Worm (Caenorhabditis elegans) whole organism, young adult: Measurements from ENCODE around the gene D2096.9.

ENCODE experiments used
- B0261.1 ChIP-seq: sonication (generic microtip); optimal IDR thresholded peaks from 2 replicates; lab custom pipeline; 2016; ENCODE audit warnings: mild to moderate bottlenecking, missing genetic modification characterization, moderate library complexity, missing compliant biosample characterization
- B0336.3 ChIP-seq: fragments of 200-800 bp; sonication (Bioruptor generic); IDR thresholded peaks from 2 replicates; pipeline ENCODE4 v1.3.6; 2022; ENCODE audit warnings: missing genetic modification characterization, missing compliant biosample characterization
- C06A6.2 ChIP-seq: fragments of 200-800 bp; sonication (Bioruptor generic); conservative IDR thresholded peaks from 2 replicates; pipeline ENCODE4 v1.3.6; 2022; ENCODE audit warnings: missing genetic modification characterization, missing compliant biosample characterization
- F10E7.11 ChIP-seq: sonication (generic microtip); optimal IDR thresholded peaks from 2 replicates; lab custom pipeline; 2017; ENCODE audit warnings: mild to moderate bottlenecking, missing genetic modification characterization, moderate library complexity, missing compliant biosample characterization
- F22D6.2 ChIP-seq: sonication (generic microtip); optimal IDR thresholded peaks from 2 replicates; lab custom pipeline; 2016; ENCODE audit warnings: mild to moderate bottlenecking, missing genetic modification characterization, missing compliant biosample characterization
- F52B5.7 ChIP-seq: sonication (generic microtip); optimal IDR thresholded peaks from 2 replicates; lab custom pipeline; 2016; ENCODE audit warnings: mild to moderate bottlenecking, missing genetic modification characterization, missing compliant biosample characterization
- F55B11.4 ChIP-seq: sonication (generic microtip); optimal IDR thresholded peaks from 2 replicates; lab custom pipeline; 2016; ENCODE audit warnings: missing compliant biosample characterization, missing genetic modification characterization, borderline replicate concordance; ENCODE audit not compliant: insufficient read depth
- F57C9.4 ChIP-seq: sonication (generic microtip); optimal IDR thresholded peaks from 2 replicates; lab custom pipeline; 2017; ENCODE audit warnings: mild to moderate bottlenecking, missing genetic modification characterization, missing compliant biosample characterization
- Y53F4B.3 ChIP-seq: fragments of 200-800 bp; sonication (Bioruptor generic); IDR thresholded peaks from 2 replicates; pipeline ENCODE4 v1.3.6; 2022; ENCODE audit warnings: missing genetic modification reagents, missing genetic modification characterization, missing compliant biosample characterization
- Y56A3A.18 ChIP-seq: fragments of 200-800 bp; sonication (Bioruptor generic); IDR thresholded peaks from 2 replicates; pipeline ENCODE4 v1.3.6; 2022; ENCODE audit warnings: missing genetic modification reagents, missing genetic modification characterization, missing compliant biosample characterization
- ZK185.1 ChIP-seq: sonication (generic microtip); optimal IDR thresholded peaks from 2 replicates; lab custom pipeline; 2016; ENCODE audit warnings: mild to moderate bottlenecking, missing genetic modification characterization, missing compliant biosample characterization; ENCODE audit not compliant: poor library complexity, severe bottlenecking
- aptf-3 ChIP-seq: fragments of 200-800 bp; sonication (Bioruptor generic); IDR thresholded peaks from 2 replicates; pipeline ENCODE4 v1.3.6; 2022; ENCODE audit warnings: missing genetic modification characterization, missing compliant biosample characterization
- atf-7 ChIP-seq: sonication (generic microtip); optimal IDR thresholded peaks from 2 replicates; lab custom pipeline; 2017; ENCODE audit warnings: mild to moderate bottlenecking, missing genetic modification characterization, missing compliant biosample characterization
- attf-6 ChIP-seq: fragments of 200-800 bp; sonication (Bioruptor generic); IDR thresholded peaks from 2 replicates; pipeline ENCODE4 v1.3.6; 2022; ENCODE audit warnings: missing genetic modification reagents, missing genetic modification characterization, missing compliant biosample characterization
- bed-1 ChIP-seq: fragments of 200-800 bp; sonication (Bioruptor generic); IDR thresholded peaks from 2 replicates; pipeline ENCODE4 v1.3.6; 2022; ENCODE audit warnings: missing genetic modification reagents, missing genetic modification characterization, missing compliant biosample characterization
- cebp-2 ChIP-seq: fragments of 200-800 bp; sonication (Bioruptor generic); IDR thresholded peaks from 2 replicates; pipeline ENCODE4 v1.3.6; 2022; ENCODE audit warnings: missing genetic modification characterization, missing compliant biosample characterization
- ceh-58 ChIP-seq: fragments of 200-800 bp; sonication (Bioruptor generic); IDR thresholded peaks from 2 replicates; pipeline ENCODE4 v1.3.6; 2022; ENCODE audit warnings: missing genetic modification characterization, missing compliant biosample characterization
- efl-1 ChIP-seq: fragments of 150-350 bp; optimal IDR thresholded peaks from 2 replicates; lab custom pipeline; 2014; ENCODE audit warnings: missing biosample characterization, missing genetic modification reagents, missing genetic modification characterization
- egl-44 ChIP-seq: fragments of 200-800 bp; sonication (Bioruptor generic); IDR thresholded peaks from 2 replicates; pipeline ENCODE4 v1.3.6; 2022; ENCODE audit warnings: missing genetic modification reagents, missing genetic modification characterization, missing compliant biosample characterization
- ekl-4 ChIP-seq: fragments of 200-800 bp; sonication (Bioruptor generic); IDR thresholded peaks from 2 replicates; pipeline ENCODE4 v1.3.6; 2022; ENCODE audit warnings: missing genetic modification reagents, missing genetic modification characterization, missing compliant biosample characterization
- gei-17 ChIP-seq: fragments of 200-800 bp; sonication (Bioruptor generic); optimal IDR thresholded peaks from 2 replicates; lab custom pipeline; 2018; ENCODE audit warnings: mild to moderate bottlenecking, missing genetic modification characterization, missing compliant biosample characterization
- hlh-12 ChIP-seq: sonication (generic microtip); optimal IDR thresholded peaks from 2 replicates; lab custom pipeline; 2016; ENCODE audit warnings: missing genetic modification characterization, missing compliant biosample characterization
- hmg-1.2 ChIP-seq: fragments of 200-800 bp; sonication (Bioruptor generic); IDR thresholded peaks from 2 replicates; pipeline ENCODE4 v1.3.6; 2022; ENCODE audit warnings: missing genetic modification reagents, missing genetic modification characterization, missing compliant biosample characterization
- let-526 ChIP-seq: fragments of 200-800 bp; sonication (Bioruptor generic); IDR thresholded peaks from 2 replicates; pipeline ENCODE4 v1.3.6; 2022; ENCODE audit warnings: missing genetic modification reagents, missing genetic modification characterization, missing compliant biosample characterization
- lin-40 ChIP-seq: sonication (generic microtip); optimal IDR thresholded peaks from 2 replicates; lab custom pipeline; 2016; ENCODE audit warnings: missing genetic modification characterization, mild to moderate bottlenecking, missing compliant biosample characterization, missing genotype, missing genetic modification reagents
- lin-54 ChIP-seq: fragments of 200-800 bp; sonication (Bioruptor generic); optimal IDR thresholded peaks from 2 replicates; lab custom pipeline; 2018; ENCODE audit warnings: mild to moderate bottlenecking, missing genetic modification characterization, missing compliant biosample characterization
- madf-10 ChIP-seq: sonication (generic microtip); optimal IDR thresholded peaks from 2 replicates; lab custom pipeline; 2016; ENCODE audit warnings: mild to moderate bottlenecking, missing genetic modification characterization, missing compliant biosample characterization
- madf-3 ChIP-seq: fragments of 200-800 bp; sonication (Bioruptor generic); IDR thresholded peaks from 2 replicates; pipeline ENCODE4 v1.3.6; 2022; ENCODE audit warnings: missing genetic modification reagents, missing genetic modification characterization, missing compliant biosample characterization
- madf-8 ChIP-seq: fragments of 200-800 bp; sonication (Bioruptor generic); conservative IDR thresholded peaks from 2 replicates; pipeline ENCODE4 v1.3.6; 2022; ENCODE audit warnings: missing genetic modification reagents, missing genetic modification characterization, missing compliant biosample characterization
- mxl-1 ChIP-seq: sonication (generic microtip); optimal IDR thresholded peaks from 2 replicates; lab custom pipeline; 2016; ENCODE audit warnings: missing genetic modification characterization, missing compliant biosample characterization
- nhr-179 ChIP-seq: sonication (generic microtip); optimal IDR thresholded peaks from 2 replicates; lab custom pipeline; 2016; ENCODE audit warnings: mild to moderate bottlenecking, missing genetic modification characterization, missing compliant biosample characterization
- nhr-80 ChIP-seq: sonication (generic microtip); optimal IDR thresholded peaks from 2 replicates; lab custom pipeline; 2016; ENCODE audit warnings: missing genetic modification characterization, missing compliant biosample characterization
- pbrm-1 ChIP-seq: fragments of 200-800 bp; sonication (Bioruptor generic); IDR thresholded peaks from 2 replicates; pipeline ENCODE4 v1.3.6; 2022; ENCODE audit warnings: missing genetic modification reagents, missing genetic modification characterization, missing compliant biosample characterization
- rcor-1 ChIP-seq: fragments of 200-800 bp; sonication (Bioruptor generic); IDR thresholded peaks from 2 replicates; pipeline ENCODE4 v1.3.6; 2022; ENCODE audit warnings: missing genetic modification reagents, missing genetic modification characterization, missing compliant biosample characterization
- rec-8 ChIP-seq, 2 experiments: sonication (generic microtip); optimal IDR thresholded peaks; 2 replicates each; lab custom pipeline; 2016; ENCODE audit warnings: mild to moderate bottlenecking in 2 of 2, missing genetic modification characterization in 2 of 2, missing genetic modification reagents in 2 of 2, missing genotype in 2 of 2, missing biosample characterization in 1 of 2, missing compliant biosample characterization in 1 of 2, moderate library complexity in 1 of 2
- snpc-1.1 ChIP-seq: sonication (generic microtip); optimal IDR thresholded peaks from 2 replicates; lab custom pipeline; 2017; ENCODE audit warnings: missing genetic modification characterization, mild to moderate bottlenecking, missing compliant biosample characterization, antibody characterized with exemption, moderate library complexity, missing genotype, missing genetic modification reagents; ENCODE audit not compliant: insufficient read depth
- snpc-4 ChIP-seq, 5 experiments: fragments of 150-350 bp in 1 of 5; sonication (generic microtip) in 4 of 5; optimal IDR thresholded peaks; 2 replicates each; lab custom pipeline; 2014 to 2018; ENCODE audit warnings: missing genetic modification characterization in 5 of 5, missing biosample characterization in 3 of 5, antibody characterized with exemption in 2 of 5, mild to moderate bottlenecking in 2 of 5, missing compliant biosample characterization in 2 of 5, missing genotype in 2 of 5, moderate library complexity in 2 of 5, missing genetic modification reagents in 1 of 5
- somi-1 ChIP-seq: fragments of 200-800 bp; sonication (Bioruptor generic); optimal IDR thresholded peaks from 2 replicates; lab custom pipeline; 2018; ENCODE audit warnings: mild to moderate bottlenecking, missing genetic modification characterization, missing compliant biosample characterization
- sptf-2 ChIP-seq: fragments of 200-800 bp; sonication (Bioruptor generic); optimal IDR thresholded peaks from 2 replicates; lab custom pipeline; 2018; ENCODE audit warnings: mild to moderate bottlenecking, missing genetic modification characterization, missing compliant biosample characterization
- tlf-1 ChIP-seq: fragments of 200-800 bp; sonication (Bioruptor generic); optimal IDR thresholded peaks from 2 replicates; lab custom pipeline; 2018; ENCODE audit warnings: mild to moderate bottlenecking, missing genetic modification characterization, missing compliant biosample characterization
- unc-130 ChIP-seq: sonication (generic microtip); optimal IDR thresholded peaks from 2 replicates; lab custom pipeline; 2016; ENCODE audit warnings: missing genetic modification reagents, missing genetic modification characterization, missing compliant biosample characterization
- unc-62 ChIP-seq: fragments of 150-350 bp; optimal IDR thresholded peaks from 2 replicates; lab custom pipeline; 2014; ENCODE audit warnings: missing biosample characterization, missing genetic modification reagents, missing genetic modification characterization
- ztf-18 ChIP-seq: sonication (generic microtip); optimal IDR thresholded peaks from 2 replicates; lab custom pipeline; 2016; ENCODE audit warnings: missing genotype, mild to moderate bottlenecking, missing genetic modification characterization, missing compliant biosample characterization
- ztf-25 ChIP-seq: fragments of 200-800 bp; sonication (Bioruptor generic); IDR thresholded peaks from 2 replicates; pipeline ENCODE4 v1.3.6; 2022; ENCODE audit warnings: missing genetic modification reagents, missing genetic modification characterization, missing compliant biosample characterization
- ztf-28 ChIP-seq: fragments of 200-800 bp; sonication (Bioruptor generic); IDR thresholded peaks from 2 replicates; pipeline ENCODE4 v1.3.6; 2022; ENCODE audit warnings: missing genetic modification reagents, missing genetic modification characterization, missing compliant biosample characterization
- ztf-3 ChIP-seq: fragments of 200-800 bp; sonication (Bioruptor generic); optimal IDR thresholded peaks from 2 replicates; lab custom pipeline; 2018; ENCODE audit warnings: mild to moderate bottlenecking, missing genetic modification characterization, missing compliant biosample characterization
- ztf-6 ChIP-seq: fragments of 200-800 bp; sonication (Bioruptor generic); IDR thresholded peaks from 2 replicates; pipeline ENCODE4 v1.3.6; 2022; ENCODE audit warnings: missing genetic modification reagents, missing genetic modification characterization, missing compliant biosample characterization

Gene D2096.9

DNA sequence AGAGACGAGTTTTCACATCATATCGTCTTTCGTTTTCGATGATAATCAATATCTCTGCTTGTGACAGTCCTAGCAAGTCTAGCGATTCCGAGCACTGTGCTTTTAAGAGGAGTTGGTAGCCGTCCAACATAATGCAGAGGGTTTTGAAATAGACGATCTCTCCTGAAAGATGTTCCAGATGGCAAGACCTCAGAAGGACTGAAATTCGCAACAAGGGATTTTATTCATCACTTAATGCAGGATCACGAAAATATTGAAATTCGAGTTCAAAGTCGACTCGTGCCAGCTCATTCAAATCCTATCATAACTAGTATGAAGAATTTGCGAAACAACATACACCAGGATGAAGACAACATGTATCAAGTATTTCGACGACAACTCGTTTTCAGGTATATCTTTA, 5.1 kb downstream of the D2096.9 start, which contains the start of gene D2096.7 (continued):
- TF ChIP-seq F10E7.11 (peak; percentile 85), let-526 (no peak), F57C9.4 (peak; percentile 72), B0336.3 (GFP tag; lab: Robert Waterston, UW) (peak; percentile 96), unc-62 (GFP tag; lab: Kevin White, UChicago) (no peak), aptf-3 (GFP tag; lab: Robert Waterston, UW) (peak; percentile 94), ceh-58 (peak; percentile 96; the same call in 1 of the 2 replicates), F55B11.4 (tag; lab: Kevin White, UChicago) (no peak), ztf-28 (GFP tag; lab: Robert Waterston, UW) (no peak), ztf-25 (GFP tag; lab: Robert Waterston, UW) (peak; percentile 79; the same call in 1 of the 2 replicates), efl-1 (GFP tag; lab: Kevin White, UChicago) (no peak), atf-7 (tag; lab: Kevin White, UChicago) (peak; percentile 87), tlf-1 (GFP tag; lab: Kevin White, UChicago) (peak; percentile 62), ztf-6 (GFP tag; lab: Robert Waterston, UW) (no peak), snpc-4 (GFP tag; optimal IDR thresholded peaks at IDR 0.05; lab: Kevin White, UChicago) (no peak), snpc-4 (tag; optimal IDR thresholded peaks at IDR 0.05; lab: Kevin White, UChicago) (peak in 2 of 4 experiments; percentile 67 to 72), F22D6.2 (tag; lab: Kevin White, UChicago) (no peak), ekl-4 (GFP tag; lab: Robert Waterston, UW) (peak; percentile 92), gei-17 (GFP tag; lab: Kevin White, UChicago) (peak; percentile 53), nhr-179 (no peak), ztf-3 (GFP tag; lab: Kevin White, UChicago) (no peak), ztf-18 (tag; lab: Kevin White, UChicago) (peak; percentile 57), unc-130 (GFP tag; lab: Kevin White, UChicago) (peak; percentile 89), madf-8 (no peak; the same call in 1 of the 2 replicates), hlh-12 (tag; lab: Kevin White, UChicago) (no peak), Y56A3A.18 (GFP tag; lab: Robert Waterston, UW) (peak; percentile 95), pbrm-1 (GFP tag; lab: Robert Waterston, UW) (peak; percentile 87), attf-6 (peak; percentile 89), egl-44 (GFP tag; lab: Robert Waterston, UW) (no peak; the same call in none of the 2 replicates), snpc-1.1 (tag; lab: Kevin White, UChicago) (peak; percentile 48), rcor-1 (GFP tag; lab: Robert Waterston, UW) (peak; percentile 60), sptf-2 (no peak), rec-8 (tag; optimal IDR thresholded peaks at IDR 0.05; lab: Kevin White, UChicago) (no peak), mxl-1 (tag; lab: Kevin White, UChicago) (peak; percentile 32), bed-1 (GFP tag; lab: Robert Waterston, UW) (peak; percentile 92), cebp-2 (peak; percentile 70; the same call in 1 of the 2 replicates), F52B5.7 (peak; percentile 93), Y53F4B.3 (no peak), nhr-80 (tag; lab: Kevin White, UChicago) (no peak), lin-40 (tag; lab: Kevin White, UChicago) (no peak), hmg-1.2 (peak; percentile 54; the same call in 1 of the 2 replicates), B0261.1 (tag; lab: Kevin White, UChicago) (peak; percentile 35), madf-3 (GFP tag; lab: Robert Waterston, UW) (peak; percentile 91), madf-10 (no peak), somi-1 (GFP tag; lab: Kevin White, UChicago) (no peak), C06A6.2 (GFP tag; lab: Robert Waterston, UW) (no peak), ZK185.1 (tag; lab: Kevin White, UChicago) (peak; percentile 32), lin-54 (peak; percentile 74)
